Fruit fly (Drosophila melanogaster) whole organism: ENCODE results near the gene sit.

Source experiments
- CG8478 ChIP-seq: fragments of >200 bp; optimal IDR thresholded peaks from 2 replicates; lab custom pipeline; 2018; ENCODE audit warnings: inconsistent platforms
- Dll ChIP-seq: fragments of >200 bp; optimal IDR thresholded peaks from 2 replicates; lab custom pipeline; 2017
- EcR ChIP-seq, 2 experiments: fragments of >200 bp; optimal IDR thresholded peaks; 2 replicates each; lab custom pipeline; 2017; ENCODE audit warnings: missing biosample characterization in 2 of 2, missing genetic modification characterization in 2 of 2, missing genetic modification reagents in 2 of 2
- pan ChIP-seq: fragments of >200 bp; optimal IDR thresholded peaks from 2 replicates; lab custom pipeline; 2017
- psq ChIP-seq: fragments of >200 bp; optimal IDR thresholded peaks from 2 replicates; lab custom pipeline; 2017
- usp ChIP-seq: fragments of >200 bp; optimal IDR thresholded peaks from 2 replicates; lab custom pipeline; 2017; ENCODE audit warnings: missing biosample characterization, missing genetic modification characterization, mixed read lengths

- TF ChIP-seq Dll (lab: Kevin White, UChicago): no peak
- TF ChIP-seq pan (lab: Kevin White, UChicago): no peak
- no peak for TF ChIP-seq usp
- TF ChIP-seq EcR (GFP tag; optimal IDR thresholded peaks at IDR 0.05; lab: Kevin White, UChicago): no peak
- TF ChIP-seq CG8478 (lab: Kevin White, UChicago): no peak
- TF ChIP-seq psq (lab: Kevin White, UChicago): no peak
These were observed 28.1 kb downstream of the sit start for dm6 chr3R:22533973-22534931.
